Worm (Caenorhabditis elegans) whole organism, mixed stage, embryonic: Measurements from ENCODE around the gene T08D10.3.

Experiments used
- blmp-1 ChIP-seq: fragments of 150-350 bp; optimal IDR thresholded peaks from 2 replicates; lab custom pipeline; 2014; ENCODE audit warnings: missing biosample characterization, missing genetic modification characterization
- mep-1 ChIP-seq: fragments of 150-350 bp; optimal IDR thresholded peaks from 2 replicates; lab custom pipeline; 2017; ENCODE audit warnings: missing biosample characterization, missing genetic modification reagents, missing genetic modification characterization, inconsistent platforms

DNA sequence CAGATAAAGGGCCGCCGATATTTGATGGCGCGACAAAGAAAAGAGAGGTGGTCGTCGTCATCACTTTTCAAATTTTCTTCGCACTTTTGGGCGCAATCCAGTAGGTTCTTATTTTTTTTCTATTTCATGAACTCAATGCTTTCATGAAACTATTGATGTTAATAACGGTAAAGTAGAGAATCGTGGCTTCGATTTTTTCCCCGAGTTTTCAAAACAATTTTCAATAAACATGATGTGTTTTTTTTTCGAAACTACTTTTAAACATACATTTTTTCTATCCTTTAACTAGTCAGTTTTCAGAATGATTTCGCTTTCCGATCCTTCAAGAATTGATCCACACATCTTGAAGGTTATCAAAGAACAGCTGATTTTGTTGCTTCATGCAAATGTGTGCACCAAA lies 30.7 kb downstream of the T08D10.3 start, which contains the start of gene C49F5.5:
- no peak for TF ChIP-seq blmp-1 (tag; lab: Kevin White, UChicago)
- no peak for TF ChIP-seq mep-1 (tag; lab: Kevin White, UChicago)
